Fruit fly (Drosophila melanogaster) whole organism: ENCODE data around the gene Syp.

Experiments
- Dll ChIP-seq: fragments of >200 bp; optimal IDR thresholded peaks from 2 replicates; lab custom pipeline; 2017
- EcR ChIP-seq, 2 experiments: fragments of >200 bp; optimal IDR thresholded peaks; 2 replicates each; lab custom pipeline; 2017; ENCODE audit warnings: missing biosample characterization in 2 of 2, missing genetic modification characterization in 2 of 2, missing genetic modification reagents in 2 of 2
- pan ChIP-seq: fragments of >200 bp; optimal IDR thresholded peaks from 2 replicates; lab custom pipeline; 2017
- psq ChIP-seq: fragments of >200 bp; optimal IDR thresholded peaks from 2 replicates; lab custom pipeline; 2017
- usp ChIP-seq: fragments of >200 bp; optimal IDR thresholded peaks from 2 replicates; lab custom pipeline; 2017; ENCODE audit warnings: missing biosample characterization, missing genetic modification characterization, mixed read lengths

DNA sequence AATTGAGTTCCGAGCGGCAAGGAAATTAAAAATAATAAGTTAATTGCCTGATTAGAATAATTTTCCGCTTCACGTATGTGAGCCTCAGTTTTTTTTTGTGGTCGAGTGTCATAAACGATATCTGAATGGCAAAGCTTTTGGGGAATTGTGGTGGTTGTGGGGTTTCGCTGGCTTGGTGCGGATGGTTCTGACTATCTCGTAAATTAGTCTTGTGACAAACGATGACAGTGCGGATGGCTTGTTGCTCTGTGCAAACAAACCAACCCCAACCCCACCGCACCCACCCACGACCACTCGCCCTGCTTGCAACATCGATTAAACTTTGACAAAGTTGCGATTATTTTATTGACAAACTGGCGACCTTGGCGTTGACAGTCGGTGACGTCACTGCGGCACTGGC is 70.4 kb downstream of the Syp start:
- no peak for TF ChIP-seq psq (lab: Kevin White, UChicago)
- no peak for TF ChIP-seq usp (GFP tag; lab: Kevin White, UChicago)
- TF ChIP-seq EcR (GFP tag; optimal IDR thresholded peaks at IDR 0.05; lab: Kevin White, UChicago), result no peak
- TF ChIP-seq Dll, result no peak
- no peak for TF ChIP-seq pan (lab: Kevin White, UChicago)
